Fruit fly (Drosophila melanogaster) whole organism, embryonic: ENCODE measurements around the gene CG7781.

Experiments used
- B-H2 ChIP-seq: fragments of 200-800 bp; sonication (Bioruptor generic); optimal IDR thresholded peaks from 2 replicates; lab custom pipeline; 2018; ENCODE audit warnings: missing biosample characterization, mild to moderate bottlenecking, missing genetic modification characterization
- Bdp1 ChIP-seq: fragments of 200-800 bp; sonication (Bioruptor generic); optimal IDR thresholded peaks from 3 replicates; lab custom pipeline; 2016; ENCODE audit warnings: missing biosample characterization, missing genetic modification characterization
- CG10654 ChIP-seq: fragments of 200-800 bp; sonication (Bioruptor generic); optimal IDR thresholded peaks from 2 replicates; lab custom pipeline; 2016; ENCODE audit warnings: missing biosample characterization, missing genetic modification characterization
- CG11695 ChIP-seq: fragments of 200-800 bp; sonication (Bioruptor generic); IDR thresholded peaks from 3 replicates; pipeline ENCODE4 v1.3.6; 2022; ENCODE audit warnings: missing biosample characterization, missing genetic modification characterization
- CG12744 ChIP-seq: fragments of 200-800 bp; sonication (Bioruptor generic); optimal IDR thresholded peaks from 2 replicates; lab custom pipeline; 2016; ENCODE audit warnings: missing biosample characterization, missing genetic modification characterization
- CG14014 ChIP-seq: fragments of 200-800 bp; sonication (Bioruptor generic); IDR thresholded peaks from 2 replicates; pipeline ENCODE4 v1.3.6; 2022; ENCODE audit warnings: missing biosample characterization, missing genetic modification characterization
- CG16779 ChIP-seq: fragments of 200-800 bp; sonication (Bioruptor generic); IDR thresholded peaks from 2 replicates; pipeline ENCODE4 v1.3.6; 2022; ENCODE audit warnings: missing biosample characterization, missing genetic modification characterization
- CG17328 ChIP-seq: fragments of 200-800 bp; sonication (Bioruptor generic); IDR thresholded peaks from 2 replicates; pipeline ENCODE4 v1.3.6; 2022; ENCODE audit warnings: missing biosample characterization, missing genetic modification characterization
- CG30020 ChIP-seq: fragments of 200-800 bp; optimal IDR thresholded peaks from 2 replicates; lab custom pipeline; 2019; ENCODE audit warnings: missing biosample characterization, mild to moderate bottlenecking, missing genetic modification characterization, moderate library complexity
- CG30403 ChIP-seq: fragments of 200-800 bp; sonication (Bioruptor generic); optimal IDR thresholded peaks from 3 replicates; lab custom pipeline; 2016; ENCODE audit warnings: missing biosample characterization, missing genetic modification characterization
- CG31388 ChIP-seq: fragments of 200-800 bp; sonication (Bioruptor generic); optimal IDR thresholded peaks from 2 replicates; lab custom pipeline; 2016; ENCODE audit warnings: missing biosample characterization, missing genetic modification characterization
- CG3281 ChIP-seq: fragments of 200-800 bp; sonication (Bioruptor generic); optimal IDR thresholded peaks from 3 replicates; lab custom pipeline; 2017; ENCODE audit warnings: missing biosample characterization, mild to moderate bottlenecking, missing genetic modification characterization
- CG4360 ChIP-seq: fragments of 200-800 bp; sonication (Bioruptor generic); IDR thresholded peaks from 2 replicates; pipeline ENCODE4 v1.3.6; 2022; ENCODE audit warnings: missing biosample characterization, missing genetic modification characterization
- CG5245 ChIP-seq: fragments of 200-800 bp; sonication (Bioruptor generic); optimal IDR thresholded peaks from 3 replicates; lab custom pipeline; 2016; ENCODE audit warnings: missing biosample characterization, missing genetic modification characterization
- CG5953 ChIP-seq: fragments of 200-800 bp; sonication (Bioruptor generic); IDR thresholded peaks from 2 replicates; pipeline ENCODE4 v1.3.6; 2022; ENCODE audit warnings: missing biosample characterization, missing genetic modification characterization
- CG7786 ChIP-seq: fragments of 200-800 bp; sonication (Bioruptor generic); optimal IDR thresholded peaks from 2 replicates; lab custom pipeline; 2016; ENCODE audit warnings: missing biosample characterization, missing genetic modification characterization
- CG7839 ChIP-seq: fragments of 200-800 bp; sonication (Bioruptor generic); optimal IDR thresholded peaks from 3 replicates; lab custom pipeline; 2018; ENCODE audit warnings: missing biosample characterization, mild to moderate bottlenecking, missing genetic modification characterization, moderate library complexity
- CG9609 ChIP-seq: fragments of 200-800 bp; sonication (Bioruptor generic); optimal IDR thresholded peaks from 3 replicates; lab custom pipeline; 2016; ENCODE audit warnings: missing biosample characterization, missing genetic modification characterization
- CoRest ChIP-seq: fragments of 200-800 bp; sonication (Bioruptor generic); optimal IDR thresholded peaks from 3 replicates; lab custom pipeline; 2018; ENCODE audit warnings: missing biosample characterization, mild to moderate bottlenecking, missing genetic modification characterization, moderate library complexity
- Ets65A ChIP-seq: fragments of 200-800 bp; sonication (Bioruptor generic); peaks from one replicate; lab custom pipeline; 2016; ENCODE audit warnings: missing biosample characterization, missing genetic modification characterization
- HLH3B ChIP-seq: fragments of 200-800 bp; sonication (Bioruptor generic); IDR thresholded peaks from 2 replicates; pipeline ENCODE4 v1.3.6; 2022; ENCODE audit warnings: missing biosample characterization, missing genetic modification characterization
- Hey ChIP-seq: fragments of 200-800 bp; sonication (Bioruptor generic); optimal IDR thresholded peaks from 3 replicates; lab custom pipeline; 2018; ENCODE audit warnings: missing biosample characterization, mild to moderate bottlenecking, missing genetic modification characterization
- Hr3 ChIP-seq: fragments of 200-800 bp; sonication (Bioruptor generic); optimal IDR thresholded peaks from 3 replicates; lab custom pipeline; 2016; ENCODE audit warnings: missing biosample characterization, missing genetic modification characterization
- Lhr ChIP-seq: fragments of 200-800 bp; sonication (Bioruptor generic); optimal IDR thresholded peaks from 3 replicates; lab custom pipeline; 2017; ENCODE audit warnings: mild to moderate bottlenecking, missing biosample characterization, missing genetic modification reagents, missing genetic modification characterization
- Lim3 ChIP-seq: fragments of 200-800 bp; sonication (Bioruptor generic); IDR thresholded peaks from 2 replicates; pipeline ENCODE4 v1.3.6; 2022; ENCODE audit warnings: missing biosample characterization, missing genetic modification characterization
- NK7.1 ChIP-seq: fragments of 200-800 bp; sonication (Bioruptor generic); optimal IDR thresholded peaks from 3 replicates; lab custom pipeline; 2016; ENCODE audit warnings: missing biosample characterization, missing genetic modification characterization
- Neu2 ChIP-seq: fragments of 200-800 bp; sonication (Bioruptor generic); optimal IDR thresholded peaks from 3 replicates; lab custom pipeline; 2016; ENCODE audit warnings: missing biosample characterization, missing genetic modification characterization, borderline replicate concordance
- Sry-β ChIP-seq: fragments of 200-800 bp; sonication (Bioruptor generic); optimal IDR thresholded peaks from 2 replicates; lab custom pipeline; 2018; ENCODE audit warnings: missing biosample characterization, mild to moderate bottlenecking, missing genetic modification characterization, moderate library complexity
- Tbp ChIP-seq: fragments of >200 bp; optimal IDR thresholded peaks from 2 replicates; lab custom pipeline; 2018; ENCODE audit warnings: missing biosample characterization, missing genetic modification characterization
- Vsx1 ChIP-seq: fragments of 200-800 bp; sonication (Bioruptor generic); optimal IDR thresholded peaks from 2 replicates; lab custom pipeline; 2017; ENCODE audit warnings: missing biosample characterization, mild to moderate bottlenecking, missing genetic modification characterization, missing genetic modification reagents
- bbx ChIP-seq: fragments of 200-800 bp; sonication (Bioruptor generic); IDR thresholded peaks from 2 replicates; pipeline ENCODE4 v1.3.6; 2022; ENCODE audit warnings: missing biosample characterization, missing genetic modification characterization; ENCODE audit not compliant: partially characterized antibody
- bcd ChIP-seq: fragments of 200-800 bp; sonication (Bioruptor generic); optimal IDR thresholded peaks from 2 replicates; lab custom pipeline; 2017; ENCODE audit warnings: missing biosample characterization, mild to moderate bottlenecking, missing genetic modification characterization
- cato ChIP-seq: fragments of 200-800 bp; sonication (Bioruptor generic); optimal IDR thresholded peaks from 2 replicates; lab custom pipeline; 2016; ENCODE audit warnings: missing biosample characterization, missing genetic modification characterization, borderline replicate concordance
- cwo ChIP-seq: fragments of 200-800 bp; sonication (Bioruptor generic); optimal IDR thresholded peaks from 3 replicates; lab custom pipeline; 2017; ENCODE audit warnings: missing biosample characterization, missing genetic modification characterization, mild to moderate bottlenecking, moderate library complexity, missing genetic modification reagents
- dmrt99B ChIP-seq: fragments of 200-800 bp; sonication (Bioruptor generic); optimal IDR thresholded peaks from 2 replicates; lab custom pipeline; 2018; ENCODE audit warnings: missing biosample characterization, mild to moderate bottlenecking, missing genetic modification characterization, moderate library complexity
- esg ChIP-seq: fragments of 200-800 bp; sonication (Bioruptor generic); conservative IDR thresholded peaks from 2 replicates; pipeline ENCODE4 v1.3.6; 2022; ENCODE audit warnings: missing biosample characterization, missing genetic modification characterization
- gce ChIP-seq: fragments of 200-800 bp; sonication (Bioruptor generic); IDR thresholded peaks from 3 replicates; pipeline ENCODE4 v1.3.6; 2022; ENCODE audit warnings: missing biosample characterization, missing genetic modification characterization
- gsb ChIP-seq: fragments of 200-800 bp; sonication (Bioruptor generic); IDR thresholded peaks from 2 replicates; pipeline ENCODE4 v1.3.6; 2022; ENCODE audit warnings: missing biosample characterization, missing genetic modification characterization
- klu ChIP-seq: fragments of 200-800 bp; sonication (Bioruptor generic); IDR thresholded peaks from 2 replicates; pipeline ENCODE4 v1.3.6; 2022; ENCODE audit warnings: missing biosample characterization, missing genetic modification characterization
- nerfin-1 ChIP-seq: fragments of 200-800 bp; sonication (Bioruptor generic); optimal IDR thresholded peaks from 3 replicates; lab custom pipeline; 2019; ENCODE audit warnings: missing biosample characterization, mild to moderate bottlenecking, missing genetic modification characterization, moderate library complexity
- nerfin-2 ChIP-seq: fragments of 200-800 bp; sonication (Bioruptor generic); IDR thresholded peaks from 2 replicates; pipeline ENCODE4 v1.3.6; 2022; ENCODE audit warnings: missing biosample characterization, missing genetic modification characterization; ENCODE audit not compliant: partially characterized antibody
- p53 ChIP-seq: fragments of 200-800 bp; sonication (Bioruptor generic); optimal IDR thresholded peaks from 2 replicates; lab custom pipeline; 2016; ENCODE audit warnings: missing biosample characterization, missing genetic modification characterization
- sc ChIP-seq, 3 experiments: fragments of >200 bp in 2 of 3; fragments of 200-800 bp in 1 of 3; sonication (Bioruptor generic) in 1 of 3; optimal IDR thresholded peaks; 2 replicates in 2 of 3; 3 replicates in 1 of 3; lab custom pipeline; 2017; ENCODE audit warnings: mild to moderate bottlenecking in 1 of 3, missing biosample characterization in 1 of 3, missing genetic modification characterization in 1 of 3, missing genetic modification reagents in 1 of 3
- sd ChIP-seq: fragments of 200-800 bp; sonication (Bioruptor generic); optimal IDR thresholded peaks from 3 replicates; lab custom pipeline; 2018; ENCODE audit warnings: missing biosample characterization, mild to moderate bottlenecking, missing genetic modification characterization, moderate library complexity
- tgo ChIP-seq: fragments of 200-800 bp; sonication (Bioruptor generic); IDR thresholded peaks from 3 replicates; pipeline ENCODE4 v1.3.6; 2022; ENCODE audit warnings: missing biosample characterization, missing genetic modification characterization

CG7781 gene

DNA sequence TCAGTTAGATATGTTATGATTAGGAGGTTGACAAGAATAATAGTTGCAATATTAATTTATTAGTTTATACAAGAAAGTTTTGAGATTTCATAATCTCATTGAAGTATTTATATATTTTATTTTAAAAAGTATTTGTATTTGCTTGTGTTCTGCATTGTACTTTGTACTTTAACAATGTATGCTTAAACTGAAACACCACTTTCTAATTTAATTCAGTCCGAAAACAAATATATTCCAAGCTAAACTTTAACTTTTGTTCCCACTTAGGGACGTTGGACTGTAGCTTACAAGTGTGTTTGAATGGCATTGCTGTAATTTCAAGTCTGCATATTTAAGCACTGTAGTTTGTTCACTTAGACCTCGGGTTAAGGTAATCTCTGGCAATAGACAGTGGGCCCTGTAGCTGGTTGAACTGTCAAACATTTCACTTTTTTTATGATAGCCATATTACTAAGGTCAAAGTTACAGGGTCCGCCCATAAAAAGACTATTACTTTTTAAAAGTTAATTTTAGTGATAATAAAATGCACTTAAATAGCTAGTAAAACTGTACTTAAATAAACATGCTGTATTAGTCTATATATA is 46.2 kb upstream of the CG7781 start (continued):
- TF ChIP-seq CG7839 (tag; lab: Kevin White, UChicago) (peak; percentile 46), CG14014 (no peak), CG5953 (GFP tag; lab: Robert Waterston, UW) (no peak), Lhr (GFP tag; lab: Kevin White, UChicago) (no peak), cwo (GFP tag; lab: Kevin White, UChicago) (no peak), Bdp1 (GFP tag; lab: Kevin White, UChicago) (no peak), Sry-β (GFP tag; lab: Kevin White, UChicago) (no peak), nerfin-2 (GFP tag; lab: Robert Waterston, UW) (no peak), CG5245 (GFP tag; lab: Kevin White, UChicago) (no peak), klu (GFP tag; lab: Robert Waterston, UW) (no peak), tgo (GFP tag; lab: Robert Waterston, UW) (no peak; the same call in 2 of the 3 replicates), p53 (no peak), CG30020 (no peak), CG7786 (GFP tag; lab: Kevin White, UChicago) (no peak), CG9609 (GFP tag; lab: Kevin White, UChicago) (no peak), CG11695 (no peak), CG3281 (GFP tag; lab: Kevin White, UChicago) (no peak), bcd (GFP tag; lab: Kevin White, UChicago) (no peak), CG31388 (GFP tag; lab: Kevin White, UChicago) (no peak), dmrt99B (tag; lab: Kevin White, UChicago) (peak; percentile 54), nerfin-1 (tag; lab: Kevin White, UChicago) (peak; percentile 0), cato (GFP tag; lab: Kevin White, UChicago) (no peak), CoRest (peak; percentile 10), Hey (no peak), NK7.1 (GFP tag; lab: Kevin White, UChicago) (no peak), gce (no peak), Neu2 (GFP tag; lab: Kevin White, UChicago) (no peak), gsb (GFP tag; lab: Robert Waterston, UW) (no peak), CG17328 (no peak), Lim3 (no peak), CG4360 (GFP tag; lab: Robert Waterston, UW) (no peak), CG30403 (GFP tag; lab: Kevin White, UChicago) (peak; percentile 33), bbx (no peak), Hr3 (no peak), HLH3B (GFP tag; lab: Robert Waterston, UW) (no peak), B-H2 (no peak), CG16779 (GFP tag; lab: Robert Waterston, UW) (no peak), sc (optimal IDR thresholded peaks at IDR 0.05; lab: Kevin White, UChicago) (no peak), sc (GFP tag; optimal IDR thresholded peaks at IDR 0.05; lab: Kevin White, UChicago) (no peak), esg (GFP tag; lab: Robert Waterston, UW) (no peak), CG10654 (GFP tag; lab: Kevin White, UChicago) (no peak), Vsx1 (GFP tag; lab: Kevin White, UChicago) (no peak), Tbp (GFP tag; lab: Kevin White, UChicago) (no peak), CG12744 (GFP tag; lab: Kevin White, UChicago) (no peak), sd (no peak), Ets65A (GFP tag; lab: Kevin White, UChicago) (no peak)
